Worm (Caenorhabditis elegans) whole organism, L4/young adult: ENCODE results near the gene clec-162.
"Not testable (repeated sequence)": the region's sequence is repeated elsewhere in the genome, so short reads cannot be mapped to it uniquely, and the experiment has no call there.

Experiments
- W03F9.2 ChIP-seq: fragments of 150-350 bp; optimal IDR thresholded peaks from 2 replicates; lab custom pipeline; 2014; ENCODE audit warnings: missing biosample characterization, missing genetic modification characterization
- dao-5 ChIP-seq: sonication (generic microtip); optimal IDR thresholded peaks from 2 replicates; lab custom pipeline; 2016; ENCODE audit warnings: missing genotype, missing genetic modification characterization, moderate library complexity, missing compliant biosample characterization
- him-1 ChIP-seq: sonication (generic microtip); optimal IDR thresholded peaks from 2 replicates; lab custom pipeline; 2016; ENCODE audit warnings: missing genotype, missing genetic modification reagents, missing genetic modification characterization, missing compliant biosample characterization

clec-162 gene

ce11 chrIII:9700114-9700690, 24.8 kb downstream of the clec-162 start:
- no peak for TF ChIP-seq W03F9.2
- no peak for TF ChIP-seq dao-5 (tag; lab: Kevin White, UChicago)
- TF ChIP-seq him-1 (tag; lab: Kevin White, UChicago): no peak

ce11 chrIII:9699576-9699975, 25.4 kb downstream of the clec-162 start, which contains the start of gene tlk-1:
Gene tlk-1, plus strand, starts transcription at chrIII:9699876.
- TF ChIP-seq him-1 (tag; lab: Kevin White, UChicago): no peak
- no peak for TF ChIP-seq dao-5 (tag; lab: Kevin White, UChicago)
- TF ChIP-seq W03F9.2: no peak

- TF ChIP-seq W03F9.2 (no peak), him-1 (tag; lab: Kevin White, UChicago) (no peak), dao-5 (tag; lab: Kevin White, UChicago) (no peak)
Measured at ce11 chrIII:9698635-9699396, 26.2 kb downstream of the clec-162 start.

ce11 chrIII:9697886-9698285, 27.1 kb downstream of the clec-162 start:
- no peak for TF ChIP-seq dao-5 (tag; lab: Kevin White, UChicago)
- no peak for TF ChIP-seq W03F9.2
- no peak for TF ChIP-seq him-1 (tag; lab: Kevin White, UChicago)

ce11 chrIII:9697323-9697722, 27.7 kb downstream of the clec-162 start:
- peak; percentile 14 for TF ChIP-seq W03F9.2
- no peak for TF ChIP-seq dao-5 (tag; lab: Kevin White, UChicago)
- peak; percentile 35 for TF ChIP-seq him-1 (tag; lab: Kevin White, UChicago)

ce11 chrIII:9696417-9696816, 28.6 kb downstream of the clec-162 start, which contains the start of gene bud-31:
Gene bud-31, minus strand, starts transcription at chrIII:9696517.
- TF ChIP-seq dao-5 (tag; lab: Kevin White, UChicago): no peak
- no peak for TF ChIP-seq him-1 (tag; lab: Kevin White, UChicago)
- no peak for TF ChIP-seq W03F9.2

ce11 chrIII:9695379-9695778, 29.6 kb downstream of the clec-162 start:
- TF ChIP-seq W03F9.2 (no peak), him-1 (tag; lab: Kevin White, UChicago) (no peak), dao-5 (tag; lab: Kevin White, UChicago) (no peak)

ce11 chrIII:9694474-9694873, 30.5 kb downstream of the clec-162 start, which contains the start of gene set-3:
Gene set-3, minus strand, starts transcription at chrIII:9694574.
- no peak for TF ChIP-seq W03F9.2
- TF ChIP-seq him-1 (tag; lab: Kevin White, UChicago): no peak
- TF ChIP-seq dao-5 (tag; lab: Kevin White, UChicago): no peak

- TF ChIP-seq dao-5 (tag; lab: Kevin White, UChicago) (no peak), him-1 (tag; lab: Kevin White, UChicago) (no peak), W03F9.2 (no peak)
Measured at ce11 chrIII:9690044-9690443, 35.0 kb downstream of the clec-162 start, which contains the start of gene best-5. Gene best-5, minus strand, starts transcription at chrIII:9690253.

- TF ChIP-seq him-1 (tag; lab: Kevin White, UChicago) (no peak), W03F9.2 (no peak)
Measured at ce11 chrIII:9689377-9689776, 35.6 kb downstream of the clec-162 start.

- no peak for TF ChIP-seq W03F9.2
- no peak for TF ChIP-seq him-1 (tag; lab: Kevin White, UChicago)
- TF ChIP-seq dao-5 (tag; lab: Kevin White, UChicago): no peak
Measured at ce11 chrIII:9685959-9686358, 39.1 kb downstream of the clec-162 start, which contains the start of gene C07A9.10. Gene C07A9.10, minus strand, starts transcription at chrIII:9686059.

ce11 chrIII:9682729-9683128, 42.3 kb downstream of the clec-162 start, which contains the start of gene C07A9.5:
Gene C07A9.5, minus strand, starts transcription at chrIII:9682829.
- not testable (repeated sequence) for TF ChIP-seq W03F9.2; dao-5 (tag; lab: Kevin White, UChicago); him-1 (tag; lab: Kevin White, UChicago)

- not testable (repeated sequence) for TF ChIP-seq him-1 (tag; lab: Kevin White, UChicago); W03F9.2; dao-5 (tag; lab: Kevin White, UChicago)
Measured at ce11 chrIII:9681206-9681605, 43.8 kb downstream of the clec-162 start, which contains the start of gene C07A9.13. Gene C07A9.13, minus strand, starts transcription at chrIII:9681306.

- no peak for TF ChIP-seq W03F9.2
- no peak for TF ChIP-seq him-1 (tag; lab: Kevin White, UChicago)
- no peak for TF ChIP-seq dao-5 (tag; lab: Kevin White, UChicago)
Measured at ce11 chrIII:9678819-9679218, 46.2 kb downstream of the clec-162 start, which contains the start of gene ugt-60. Gene ugt-60, minus strand, starts transcription at chrIII:9679051.
